Fruit fly (Drosophila melanogaster) whole organism, embryonic: ENCODE measurements around the gene CG34041.

Source experiments
- ATbp ChIP-seq: fragments of 200-800 bp; sonication (Bioruptor generic); optimal IDR thresholded peaks from 2 replicates; lab custom pipeline; 2017; ENCODE audit warnings: missing biosample characterization, mild to moderate bottlenecking, missing genetic modification characterization, missing genetic modification reagents
- Bgb ChIP-seq: fragments of 200-800 bp; sonication (Bioruptor generic); IDR thresholded peaks from 2 replicates; pipeline ENCODE4 v1.3.6; 2022; ENCODE audit warnings: missing biosample characterization, missing genetic modification characterization; ENCODE audit not compliant: partially characterized antibody
- Blimp-1 ChIP-seq: fragments of 200-800 bp; sonication (Bioruptor generic); optimal IDR thresholded peaks from 3 replicates; lab custom pipeline; 2018; ENCODE audit warnings: missing biosample characterization, missing genetic modification characterization, mild to moderate bottlenecking, moderate library complexity, missing genetic modification reagents
- BtbVII ChIP-seq: fragments of 200-800 bp; sonication (Bioruptor generic); optimal IDR thresholded peaks from 3 replicates; lab custom pipeline; 2017; ENCODE audit warnings: missing biosample characterization, mild to moderate bottlenecking, missing genetic modification characterization
- CG10267 ChIP-seq: fragments of 200-800 bp; sonication (Bioruptor generic); optimal IDR thresholded peaks from 2 replicates; lab custom pipeline; 2018; ENCODE audit warnings: missing biosample characterization, mild to moderate bottlenecking, missing genetic modification characterization, moderate library complexity
- CG10543 ChIP-seq: fragments of 200-800 bp; sonication (Bioruptor generic); optimal IDR thresholded peaks from 3 replicates; lab custom pipeline; 2017; ENCODE audit warnings: missing biosample characterization, mild to moderate bottlenecking, missing genetic modification characterization, moderate library complexity
- CG12769 ChIP-seq: fragments of 200-800 bp; sonication (Bioruptor generic); optimal IDR thresholded peaks from 2 replicates; lab custom pipeline; 2019; ENCODE audit warnings: missing biosample characterization, mild to moderate bottlenecking, missing genetic modification characterization, moderate library complexity
- CG13287 ChIP-seq: fragments of 200-800 bp; sonication (Bioruptor generic); IDR thresholded peaks from 2 replicates; pipeline ENCODE4 v1.3.6; 2022; ENCODE audit warnings: missing biosample characterization, missing genetic modification characterization; ENCODE audit not compliant: partially characterized antibody
- CG13296 ChIP-seq: fragments of 200-800 bp; sonication (Bioruptor generic); optimal IDR thresholded peaks from 3 replicates; lab custom pipeline; 2018; ENCODE audit warnings: missing biosample characterization, mild to moderate bottlenecking, missing genetic modification characterization
- CG13894 ChIP-seq: fragments of 200-800 bp; sonication (Bioruptor generic); optimal IDR thresholded peaks from 3 replicates; lab custom pipeline; 2018; ENCODE audit warnings: missing biosample characterization, mild to moderate bottlenecking, missing genetic modification characterization, moderate library complexity
- CG31224 ChIP-seq: fragments of 200-800 bp; sonication (Bioruptor generic); IDR thresholded peaks from 2 replicates; pipeline ENCODE4 v1.3.6; 2022; ENCODE audit warnings: missing biosample characterization, missing genetic modification characterization
- CG6175 ChIP-seq: fragments of 200-800 bp; sonication (Bioruptor generic); IDR thresholded peaks from 3 replicates; pipeline ENCODE4 v1.3.6; 2022; ENCODE audit warnings: missing biosample characterization, missing genetic modification characterization
- CG8290 ChIP-seq, 3 experiments: fragments of 200-800 bp; sonication (Bioruptor generic); optimal IDR thresholded peaks; 2 replicates each; lab custom pipeline; 2016 to 2019; ENCODE audit warnings: missing biosample characterization in 3 of 3, missing genetic modification characterization in 3 of 3, mild to moderate bottlenecking in 2 of 3, moderate library complexity in 1 of 3
- CG9817 ChIP-seq: fragments of 200-800 bp; sonication (Bioruptor generic); optimal IDR thresholded peaks from 2 replicates; lab custom pipeline; 2018; ENCODE audit warnings: missing biosample characterization, mild to moderate bottlenecking, missing genetic modification characterization, moderate library complexity
- CTCF ChIP-seq: fragments of 200-800 bp; sonication (Bioruptor generic); optimal IDR thresholded peaks from 2 replicates; lab custom pipeline; 2017; ENCODE audit warnings: missing biosample characterization, mild to moderate bottlenecking, missing genetic modification characterization, moderate library complexity
- Dbx ChIP-seq: fragments of 200-800 bp; sonication (Bioruptor generic); IDR thresholded peaks from 3 replicates; pipeline ENCODE4 v1.3.6; 2022; ENCODE audit warnings: missing biosample characterization, missing genetic modification characterization
- Deaf1 ChIP-seq: fragments of 200-800 bp; optimal IDR thresholded peaks from 3 replicates; lab custom pipeline; 2019; ENCODE audit warnings: missing biosample characterization, mild to moderate bottlenecking, missing genetic modification characterization, moderate library complexity
- Dp ChIP-seq: fragments of 200-800 bp; sonication (Bioruptor generic); optimal IDR thresholded peaks from 2 replicates; lab custom pipeline; 2018; ENCODE audit warnings: missing biosample characterization, mild to moderate bottlenecking, missing genetic modification characterization, moderate library complexity
- E2f2 ChIP-seq: fragments of 200-800 bp; sonication (Bioruptor generic); IDR thresholded peaks from 2 replicates; pipeline ENCODE4 v1.3.6; 2022; ENCODE audit warnings: missing biosample characterization, missing genetic modification characterization
- ERR ChIP-seq: fragments of 200-800 bp; sonication (Bioruptor generic); optimal IDR thresholded peaks from 2 replicates; lab custom pipeline; 2016; ENCODE audit warnings: missing biosample characterization, missing genetic modification characterization
- Hand ChIP-seq: fragments of 200-800 bp; sonication (Bioruptor generic); optimal IDR thresholded peaks from 2 replicates; lab custom pipeline; 2017; ENCODE audit warnings: mild to moderate bottlenecking, missing biosample characterization, missing genetic modification reagents, missing genetic modification characterization
- HmgD ChIP-seq: fragments of 200-800 bp; sonication (Bioruptor generic); optimal IDR thresholded peaks from 3 replicates; lab custom pipeline; 2016; ENCODE audit warnings: missing biosample characterization, missing genetic modification characterization
- Hr3 ChIP-seq: fragments of 200-800 bp; sonication (Bioruptor generic); optimal IDR thresholded peaks from 3 replicates; lab custom pipeline; 2016; ENCODE audit warnings: missing biosample characterization, missing genetic modification characterization
- Jarid2 ChIP-seq: fragments of 200-800 bp; sonication (Bioruptor generic); optimal IDR thresholded peaks from 3 replicates; lab custom pipeline; 2017; ENCODE audit warnings: mild to moderate bottlenecking, missing biosample characterization, missing genetic modification reagents, missing genetic modification characterization
- Med ChIP-seq: fragments of 200-800 bp; sonication (Bioruptor generic); peaks from one replicate; lab custom pipeline; 2016; ENCODE audit warnings: missing biosample characterization, missing genetic modification characterization, mild to moderate bottlenecking, inconsistent platforms, moderate library complexity
- Myb ChIP-seq: fragments of 200-800 bp; sonication (Bioruptor generic); optimal IDR thresholded peaks from 2 replicates; lab custom pipeline; 2016; ENCODE audit warnings: missing biosample characterization, missing genetic modification characterization
- NFAT ChIP-seq: fragments of 200-800 bp; sonication (Bioruptor generic); IDR thresholded peaks from 2 replicates; pipeline ENCODE4 v1.3.6; 2022; ENCODE audit warnings: missing biosample characterization, missing genetic modification characterization
- Nf-YC ChIP-seq: fragments of 200-800 bp; optimal IDR thresholded peaks from 3 replicates; lab custom pipeline; 2019; ENCODE audit warnings: missing biosample characterization, mild to moderate bottlenecking, missing genetic modification characterization, moderate library complexity
- Sin3A ChIP-seq: fragments of >200 bp; optimal IDR thresholded peaks from 2 replicates; lab custom pipeline; 2018
- Trl ChIP-seq, 3 experiments: fragments of >200 bp in 2 of 3; fragments of 200-800 bp in 1 of 3; sonication (Bioruptor generic) in 1 of 3; optimal IDR thresholded peaks; 2 replicates in 1 of 3; 3 replicates in 2 of 3; lab custom pipeline; 2016 to 2017; ENCODE audit warnings: missing biosample characterization in 1 of 3, missing genetic modification characterization in 1 of 3
- abd-A ChIP-seq: fragments of 200-800 bp; sonication (Bioruptor generic); optimal IDR thresholded peaks from 3 replicates; lab custom pipeline; 2019; ENCODE audit warnings: missing biosample characterization, mild to moderate bottlenecking, missing genetic modification characterization, moderate library complexity
- chinmo ChIP-seq: fragments of 200-800 bp; sonication (Bioruptor generic); IDR thresholded peaks from 4 replicates; pipeline ENCODE4 v1.3.6; 2022; ENCODE audit warnings: missing biosample characterization, missing genetic modification characterization; ENCODE audit not compliant: partially characterized antibody
- chm ChIP-seq: fragments of 200-800 bp; sonication (Bioruptor generic); IDR thresholded peaks from 2 replicates; pipeline ENCODE4 v1.3.6; 2022; ENCODE audit warnings: missing biosample characterization, missing genetic modification characterization
- ci ChIP-seq: fragments of 200-800 bp; sonication (Bioruptor generic); IDR thresholded peaks from 3 replicates; pipeline ENCODE4 v1.3.6; 2022; ENCODE audit warnings: missing biosample characterization, missing genetic modification characterization
- corto ChIP-seq: fragments of 200-800 bp; sonication (Bioruptor generic); optimal IDR thresholded peaks from 2 replicates; lab custom pipeline; 2016; ENCODE audit warnings: missing biosample characterization, mild to moderate bottlenecking, missing genetic modification characterization, moderate library complexity
- klu ChIP-seq: fragments of 200-800 bp; sonication (Bioruptor generic); IDR thresholded peaks from 2 replicates; pipeline ENCODE4 v1.3.6; 2022; ENCODE audit warnings: missing biosample characterization, missing genetic modification characterization
- lab ChIP-seq: fragments of 200-800 bp; sonication (Bioruptor generic); optimal IDR thresholded peaks from 3 replicates; lab custom pipeline; 2017; ENCODE audit warnings: missing biosample characterization, missing genetic modification characterization, mild to moderate bottlenecking, moderate library complexity, missing genetic modification reagents
- mirr ChIP-seq: fragments of 200-800 bp; sonication (Bioruptor generic); optimal IDR thresholded peaks from 3 replicates; lab custom pipeline; 2018; ENCODE audit warnings: missing biosample characterization, mild to moderate bottlenecking, missing genetic modification characterization
- mld ChIP-seq: fragments of 200-800 bp; sonication (Bioruptor generic); IDR thresholded peaks from 3 replicates; pipeline ENCODE4 v1.3.6; 2022; ENCODE audit warnings: missing biosample characterization, missing genetic modification characterization; ENCODE audit not compliant: partially characterized antibody
- nom ChIP-seq: fragments of 200-800 bp; sonication (Bioruptor generic); optimal IDR thresholded peaks from 2 replicates; lab custom pipeline; 2017; ENCODE audit warnings: missing biosample characterization, missing genetic modification characterization, mild to moderate bottlenecking, moderate library complexity, missing genetic modification reagents
- pfk ChIP-seq: fragments of 200-800 bp; sonication (Bioruptor generic); optimal IDR thresholded peaks from 2 replicates; lab custom pipeline; 2018; ENCODE audit warnings: missing biosample characterization, mild to moderate bottlenecking, missing genetic modification characterization, moderate library complexity
- phol ChIP-seq: fragments of 200-800 bp; sonication (Bioruptor generic); optimal IDR thresholded peaks from 3 replicates; lab custom pipeline; 2018; ENCODE audit warnings: missing biosample characterization, mild to moderate bottlenecking, missing genetic modification characterization, moderate library complexity
- scrt ChIP-seq: fragments of 200-800 bp; sonication (Bioruptor generic); optimal IDR thresholded peaks from 2 replicates; lab custom pipeline; 2018; ENCODE audit warnings: missing biosample characterization, mild to moderate bottlenecking, missing genetic modification characterization, moderate library complexity
- sr ChIP-seq: fragments of 200-800 bp; sonication (Bioruptor generic); IDR thresholded peaks from 3 replicates; pipeline ENCODE4 v1.3.6; 2022; ENCODE audit warnings: missing biosample characterization, missing genetic modification characterization
- tna ChIP-seq: fragments of 200-800 bp; sonication (Bioruptor generic); IDR thresholded peaks from 2 replicates; pipeline ENCODE4 v1.3.6; 2022; ENCODE audit warnings: missing biosample characterization, missing genetic modification characterization; ENCODE audit not compliant: partially characterized antibody
- toy ChIP-seq: fragments of 200-800 bp; sonication (Bioruptor generic); IDR thresholded peaks from 2 replicates; pipeline ENCODE4 v1.3.6; 2022; ENCODE audit warnings: missing biosample characterization, missing genetic modification characterization
- vvl ChIP-seq: fragments of 200-800 bp; sonication (Bioruptor generic); IDR thresholded peaks from 2 replicates; pipeline ENCODE4 v1.3.6; 2022; ENCODE audit warnings: missing biosample characterization, missing genetic modification characterization

The CG34041 gene

DNA sequence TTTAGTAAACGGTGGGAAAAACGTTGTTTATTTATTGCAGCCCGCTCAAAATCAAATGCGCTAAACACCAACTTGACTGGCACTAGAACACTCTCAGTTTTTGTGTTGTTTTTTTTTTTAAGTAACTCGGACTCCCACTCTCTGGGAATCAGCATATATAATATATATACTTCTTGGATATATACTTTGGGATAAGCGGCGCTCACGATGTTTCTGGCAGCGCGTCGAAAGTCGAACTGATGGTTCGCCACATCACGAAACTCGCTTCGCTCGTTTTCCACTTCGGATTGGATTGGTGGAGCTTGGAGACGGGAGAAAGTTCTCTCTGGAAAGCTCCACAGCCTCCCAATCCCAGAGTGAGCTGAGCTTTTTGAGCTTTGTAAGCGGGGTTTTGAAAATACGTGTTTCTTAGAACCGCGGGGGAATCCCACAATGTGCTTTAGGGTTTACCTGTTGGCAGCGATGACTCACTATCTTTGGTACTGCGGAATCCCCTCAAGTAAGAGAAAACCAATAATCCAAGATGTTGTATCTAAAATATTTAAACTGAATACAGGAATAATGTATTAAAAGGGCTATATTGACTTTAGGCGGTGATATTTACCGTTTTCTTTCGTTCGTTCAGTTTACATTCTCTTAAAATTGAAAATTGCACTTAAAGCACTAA lies 19.1 kb downstream of the CG34041 start, which contains the start of gene jdp:
TSS of gene jdp (minus strand) at position 239 of the 667 bp plus-strand sequence.
- peak; percentile 95 for TF ChIP-seq Blimp-1 (GFP tag; lab: Kevin White, UChicago)
- peak; percentile 45; the same call in 1 of the 2 replicates for TF ChIP-seq Bgb (GFP tag; lab: Robert Waterston, UW)
- TF ChIP-seq Dbx (GFP tag; lab: Robert Waterston, UW) = peak; percentile 25; the same call in 1 of the 3 replicates
- TF ChIP-seq CG13287 (GFP tag; lab: Robert Waterston, UW) = peak; percentile 20; the same call in 1 of the 2 replicates
- TF ChIP-seq pfk = no peak
- TF ChIP-seq nom = peak; percentile 41
- peak; percentile 52; the same call in 1 of the 3 replicates for TF ChIP-seq sr
- peak; percentile 86 for TF ChIP-seq CG12769 (tag; lab: Kevin White, UChicago)
- no peak for TF ChIP-seq Sin3A (lab: Kevin White, UChicago)
- TF ChIP-seq Trl (optimal IDR thresholded peaks at IDR 0.05; lab: Kevin White, UChicago) = peak; percentile 15 to 24
- no peak for TF ChIP-seq Trl (GFP tag; optimal IDR thresholded peaks at IDR 0.05; lab: Kevin White, UChicago)
- peak; percentile 17 for TF ChIP-seq CG10543 (GFP tag; lab: Kevin White, UChicago)
- peak; percentile 29; the same call in 1 of the 2 replicates for TF ChIP-seq vvl (GFP tag; lab: Robert Waterston, UW)
- peak; percentile 11 for TF ChIP-seq Dp (GFP tag; lab: Kevin White, UChicago)
- TF ChIP-seq klu (GFP tag; lab: Robert Waterston, UW) = no peak
- no peak for TF ChIP-seq toy (GFP tag; lab: Robert Waterston, UW)
- peak; percentile 3 for TF ChIP-seq CG13296 (GFP tag; lab: Kevin White, UChicago)
- peak; percentile 36 for TF ChIP-seq Myb (GFP tag; lab: Kevin White, UChicago)
- TF ChIP-seq Deaf1 (tag; lab: Kevin White, UChicago) = peak; percentile 98
- peak; percentile 42 for TF ChIP-seq scrt (GFP tag; lab: Kevin White, UChicago)
- peak; percentile 21 for TF ChIP-seq ATbp (GFP tag; lab: Kevin White, UChicago)
- TF ChIP-seq CG13894 (tag; lab: Kevin White, UChicago) = peak; percentile 90
- peak; percentile 74 for TF ChIP-seq Med (GFP tag; lab: Kevin White, UChicago)
- TF ChIP-seq NFAT (GFP tag; lab: Robert Waterston, UW) = peak; percentile 35; the same call in 1 of the 2 replicates
- TF ChIP-seq Hand (GFP tag; lab: Kevin White, UChicago) = peak; percentile 6
- no peak for TF ChIP-seq Hr3
- 0 out of 3 replicates have a peak, but pooled peaks have one; percentile 7 for TF ChIP-seq CG6175 (GFP tag; lab: Robert Waterston, UW)
- TF ChIP-seq CG8290 (GFP tag; optimal IDR thresholded peaks at IDR 0.05; lab: Kevin White, UChicago) = no peak
- peak in 1 of 2 experiments; percentile 26 for TF ChIP-seq CG8290 (tag; optimal IDR thresholded peaks at IDR 0.05; lab: Kevin White, UChicago)
- no peak for TF ChIP-seq phol (tag; lab: Kevin White, UChicago)
- TF ChIP-seq E2f2 (GFP tag; lab: Robert Waterston, UW) = peak; percentile 27; the same call in 1 of the 2 replicates
- peak; percentile 31; the same call in 1 of the 2 replicates for TF ChIP-seq tna (GFP tag; lab: Robert Waterston, UW)
- peak; percentile 15 for TF ChIP-seq CTCF (GFP tag; lab: Kevin White, UChicago)
- TF ChIP-seq Nf-YC (tag; lab: Kevin White, UChicago) = peak; percentile 65
- TF ChIP-seq CG31224 (GFP tag; lab: Robert Waterston, UW) = no peak
- no peak for TF ChIP-seq mld (GFP tag; lab: Robert Waterston, UW)
- no peak for TF ChIP-seq CG10267 (tag; lab: Kevin White, UChicago)
- peak; percentile 55 for TF ChIP-seq abd-A (tag; lab: Kevin White, UChicago)
- peak; percentile 65; the same call in 1 of the 4 replicates for TF ChIP-seq chinmo
- peak; percentile 8 for TF ChIP-seq corto (GFP tag; lab: Kevin White, UChicago)
- peak; percentile 33 for TF ChIP-seq BtbVII
- TF ChIP-seq CG9817 = no peak
- TF ChIP-seq mirr = peak; percentile 2
- TF ChIP-seq ci (GFP tag; lab: Robert Waterston, UW) = peak; percentile 25; the same call in 1 of the 3 replicates
- TF ChIP-seq ERR (GFP tag; lab: Kevin White, UChicago) = no peak
- TF ChIP-seq chm = peak; percentile 20; the same call in 1 of the 2 replicates
- TF ChIP-seq Jarid2 (GFP tag; lab: Kevin White, UChicago) = peak; percentile 85
- TF ChIP-seq lab = peak; percentile 15
- TF ChIP-seq HmgD (GFP tag; lab: Kevin White, UChicago) = no peak
